Worm (Caenorhabditis elegans): ENCODE measurements around the gene nas-28.

- TF ChIP-seq nhr-6 (tag; optimal IDR thresholded peaks at IDR 0.05): no peak
- no peak for TF ChIP-seq crh-2 (tag; optimal IDR thresholded peaks at IDR 0.05)
- TF ChIP-seq nhr-23 (tag; optimal IDR thresholded peaks at IDR 0.05): no peak
- no peak for TF ChIP-seq ztf-11 (tag; optimal IDR thresholded peaks at IDR 0.05)
- no peak for TF ChIP-seq skn-1 (tag; optimal IDR thresholded peaks at IDR 0.05)
- no peak for TF ChIP-seq lin-39 (tag; optimal IDR thresholded peaks at IDR 0.05)
- TF ChIP-seq sem-4 (tag; optimal IDR thresholded peaks at IDR 0.05): no peak
- no peak for TF ChIP-seq ama-1 (optimal IDR thresholded peaks at IDR 0.05)
- TF ChIP-seq unc-39 (tag; optimal IDR thresholded peaks at IDR 0.05): no peak
Measured at ce11 chrIII:6202440-6202839, 19.4 kb upstream of the nas-28 start.

All from whole organism, L2 larva.